Worm (Caenorhabditis elegans) whole organism, L2 larva: Measurements from ENCODE around the gene lect-2.

Source experiments
- C34F6.9 ChIP-seq: fragments of 150-350 bp; optimal IDR thresholded peaks from 2 replicates; lab custom pipeline; 2014; ENCODE audit warnings: missing biosample characterization, missing genetic modification characterization
- F13H6.1 ChIP-seq: sonication (generic microtip); optimal IDR thresholded peaks from 2 replicates; lab custom pipeline; 2016; ENCODE audit warnings: missing genetic modification characterization, missing compliant biosample characterization
- R02D3.7 ChIP-seq: fragments of 150-350 bp; optimal IDR thresholded peaks from 2 replicates; lab custom pipeline; 2014; ENCODE audit warnings: missing biosample characterization, missing genetic modification characterization
- Y55F3AM.14 ChIP-seq: fragments of 200-800 bp; sonication (Bioruptor generic); optimal IDR thresholded peaks from 2 replicates; lab custom pipeline; 2018; ENCODE audit warnings: mild to moderate bottlenecking, missing genetic modification characterization, missing compliant biosample characterization
- ZK546.5 ChIP-seq: sonication (generic microtip); optimal IDR thresholded peaks from 2 replicates; lab custom pipeline; 2017; ENCODE audit warnings: missing biosample characterization, missing genetic modification characterization
- alr-1 ChIP-seq: fragments of 150-350 bp; optimal IDR thresholded peaks from 2 replicates; lab custom pipeline; 2014; ENCODE audit warnings: missing biosample characterization, missing genetic modification characterization
- aly-2 ChIP-seq: fragments of 150-350 bp; optimal IDR thresholded peaks from 2 replicates; lab custom pipeline; 2014; ENCODE audit warnings: missing biosample characterization, missing genetic modification characterization
- ama-1 ChIP-seq: fragments of 150-350 bp; optimal IDR thresholded peaks from 2 replicates; lab custom pipeline; 2018; ENCODE audit warnings: inconsistent platforms
- crh-2 ChIP-seq: sonication (generic microtip); optimal IDR thresholded peaks from 2 replicates; lab custom pipeline; 2017; ENCODE audit warnings: missing biosample characterization, missing genetic modification characterization
- dmd-4 ChIP-seq: sonication (generic microtip); optimal IDR thresholded peaks from 2 replicates; lab custom pipeline; 2017; ENCODE audit warnings: missing biosample characterization, missing genetic modification characterization
- egl-27 ChIP-seq: sonication (generic microtip); optimal IDR thresholded peaks from 3 replicates; lab custom pipeline; 2017; ENCODE audit warnings: missing biosample characterization, missing genetic modification reagents, missing genetic modification characterization
- elt-1 ChIP-seq: fragments of 150-350 bp; optimal IDR thresholded peaks from 2 replicates; lab custom pipeline; 2014; ENCODE audit warnings: missing biosample characterization, missing genetic modification characterization
- elt-3 ChIP-seq: sonication (generic microtip); optimal IDR thresholded peaks from 2 replicates; lab custom pipeline; 2017; ENCODE audit warnings: missing biosample characterization, missing genetic modification characterization
- fos-1 ChIP-seq: fragments of 150-350 bp; optimal IDR thresholded peaks from 2 replicates; lab custom pipeline; 2014; ENCODE audit warnings: missing biosample characterization, missing genetic modification characterization
- lin-11 ChIP-seq: fragments of 150-350 bp; sonication (generic microtip); optimal IDR thresholded peaks from 2 replicates; lab custom pipeline; 2014; ENCODE audit warnings: missing biosample characterization, missing genetic modification characterization, inconsistent platforms, mixed read lengths
- lin-13 ChIP-seq: fragments of 150-350 bp; optimal IDR thresholded peaks from 2 replicates; lab custom pipeline; 2014; ENCODE audit warnings: missing biosample characterization, missing genetic modification reagents, missing genetic modification characterization
- lin-39 ChIP-seq: fragments of 150-350 bp; optimal IDR thresholded peaks from 2 replicates; lab custom pipeline; 2014; ENCODE audit warnings: missing biosample characterization, missing genetic modification reagents, missing genetic modification characterization
- lsy-2 ChIP-seq, 2 experiments: fragments of 150-350 bp in 1 of 2; sonication (generic microtip) in 1 of 2; optimal IDR thresholded peaks; 2 replicates each; lab custom pipeline; 2014 to 2017; ENCODE audit warnings: missing biosample characterization in 2 of 2, missing genetic modification characterization in 2 of 2
- mab-5 ChIP-seq: fragments of 150-350 bp; optimal IDR thresholded peaks from 2 replicates; lab custom pipeline; 2014; ENCODE audit warnings: missing biosample characterization, missing genetic modification characterization
- mbf-1 ChIP-seq: sonication (generic microtip); optimal IDR thresholded peaks from 2 replicates; lab custom pipeline; 2017; ENCODE audit warnings: missing biosample characterization, missing genetic modification characterization
- mdl-1 ChIP-seq, 2 experiments: fragments of 150-350 bp in 1 of 2; sonication (generic microtip) in 1 of 2; optimal IDR thresholded peaks; 2 replicates each; lab custom pipeline; 2017; ENCODE audit warnings: missing biosample characterization in 2 of 2, missing genetic modification characterization in 2 of 2
- nhr-10 ChIP-seq: sonication (generic microtip); optimal IDR thresholded peaks from 2 replicates; lab custom pipeline; 2017; ENCODE audit warnings: missing biosample characterization, missing genetic modification characterization
- nhr-11 ChIP-seq: fragments of 150-350 bp; optimal IDR thresholded peaks from 2 replicates; lab custom pipeline; 2014; ENCODE audit warnings: missing biosample characterization, missing genetic modification characterization
- nhr-129 ChIP-seq: fragments of 150-350 bp; optimal IDR thresholded peaks from 2 replicates; lab custom pipeline; 2014; ENCODE audit warnings: missing biosample characterization, missing genetic modification characterization
- nhr-21 ChIP-seq: fragments of 150-350 bp; optimal IDR thresholded peaks from 2 replicates; lab custom pipeline; 2014; ENCODE audit warnings: missing biosample characterization, missing genetic modification characterization
- nhr-23 ChIP-seq: fragments of 150-350 bp; optimal IDR thresholded peaks from 2 replicates; lab custom pipeline; 2014; ENCODE audit warnings: missing biosample characterization, missing genetic modification reagents, missing genetic modification characterization
- nhr-237 ChIP-seq: fragments of 150-350 bp; optimal IDR thresholded peaks from 2 replicates; lab custom pipeline; 2014; ENCODE audit warnings: missing biosample characterization, missing genetic modification characterization
- nhr-25 ChIP-seq: fragments of 150-350 bp; sonication (generic microtip); optimal IDR thresholded peaks from 3 replicates; lab custom pipeline; 2014; ENCODE audit warnings: missing biosample characterization, missing genetic modification characterization
- nhr-6 ChIP-seq: fragments of 150-350 bp; optimal IDR thresholded peaks from 2 replicates; lab custom pipeline; 2014; ENCODE audit warnings: missing biosample characterization, missing genetic modification characterization
- peb-1 ChIP-seq: fragments of 150-350 bp; optimal IDR thresholded peaks from 2 replicates; lab custom pipeline; 2014; ENCODE audit warnings: missing biosample characterization, missing genetic modification characterization
- sem-4 ChIP-seq: fragments of 150-350 bp; optimal IDR thresholded peaks from 2 replicates; lab custom pipeline; 2014; ENCODE audit warnings: missing biosample characterization, missing genetic modification reagents, missing genetic modification characterization
- sma-3 ChIP-seq: sonication (generic microtip); optimal IDR thresholded peaks from 2 replicates; lab custom pipeline; 2016; ENCODE audit warnings: missing genetic modification reagents, missing genetic modification characterization, missing compliant biosample characterization
- snpc-4 ChIP-seq: fragments of 150-350 bp; optimal IDR thresholded peaks from 2 replicates; lab custom pipeline; 2014; ENCODE audit warnings: missing biosample characterization, missing genetic modification characterization
- ztf-4 ChIP-seq: fragments of 150-350 bp; optimal IDR thresholded peaks from 2 replicates; lab custom pipeline; 2014; ENCODE audit warnings: missing biosample characterization, missing genetic modification characterization

Gene lect-2

ce11 chrII:5785504-5785903 is 5.0 kb upstream of the lect-2 start:
- TF ChIP-seq lsy-2 (tag; optimal IDR thresholded peaks at IDR 0.05; lab: Kevin White, UChicago) (no peak), nhr-21 (tag; lab: Kevin White, UChicago) (no peak), aly-2 (no peak), ztf-4 (tag; lab: Kevin White, UChicago) (no peak), ZK546.5 (no peak), sma-3 (GFP tag; lab: Kevin White, UChicago) (no peak), peb-1 (tag; lab: Kevin White, UChicago) (no peak), nhr-237 (tag; lab: Kevin White, UChicago) (no peak), lin-13 (GFP tag; lab: Kevin White, UChicago) (no peak)
- TF ChIP-seq, all 48 proteins: peak for 0

- TF ChIP-seq R02D3.7 (tag; lab: Kevin White, UChicago) (no peak), F13H6.1 (no peak), snpc-4 (no peak), nhr-6 (tag; lab: Kevin White, UChicago) (no peak), nhr-129 (tag; lab: Kevin White, UChicago) (no peak), nhr-25 (no peak), lsy-2 (tag; optimal IDR thresholded peaks at IDR 0.05; lab: Kevin White, UChicago) (no peak), nhr-237 (tag; lab: Kevin White, UChicago) (no peak), fos-1 (tag; lab: Kevin White, UChicago) (no peak), alr-1 (tag; lab: Kevin White, UChicago) (no peak), mab-5 (no peak)
These were observed 1.7 kb upstream of the lect-2 start, which contains the start of gene K05F1.13 for ce11 chrII:5788815-5789214. Gene K05F1.13, plus strand, starts transcription at chrII:5789115.

ce11 chrII:5792490-5792889 is 2.0 kb downstream of the lect-2 start, which contains the start of gene K05F1.14:
Gene K05F1.14, minus strand, starts transcription at chrII:5792590.
- no peak for TF ChIP-seq fos-1 (tag; lab: Kevin White, UChicago)
- no peak for TF ChIP-seq C34F6.9
- TF ChIP-seq lin-11 (tag; lab: Kevin White, UChicago) = no peak
- TF ChIP-seq crh-2 (tag; lab: Kevin White, UChicago) = no peak
- TF ChIP-seq alr-1 (tag; lab: Kevin White, UChicago) = no peak
- TF ChIP-seq lin-39 (tag; lab: Kevin White, UChicago) = no peak
- TF ChIP-seq dmd-4 (tag; lab: Kevin White, UChicago) = no peak
- no peak for TF ChIP-seq mab-5
- TF ChIP-seq nhr-237 (tag; lab: Kevin White, UChicago) = no peak
- no peak for TF ChIP-seq aly-2
- TF ChIP-seq nhr-11 (tag; lab: Kevin White, UChicago) = no peak
- TF ChIP-seq F13H6.1 = no peak
- TF ChIP-seq egl-27 (tag; lab: Kevin White, UChicago) = no peak
- TF ChIP-seq ama-1 (lab: Kevin White, UChicago) = no peak
- TF ChIP-seq sem-4 (tag; lab: Kevin White, UChicago) = no peak
- TF ChIP-seq ztf-4 (tag; lab: Kevin White, UChicago) = no peak

- TF ChIP-seq aly-2 = no peak
- no peak for TF ChIP-seq sma-3 (GFP tag; lab: Kevin White, UChicago)
- no peak for TF ChIP-seq lin-39 (tag; lab: Kevin White, UChicago)
- TF ChIP-seq nhr-21 (tag; lab: Kevin White, UChicago) = no peak
- TF ChIP-seq nhr-25 = no peak
- TF ChIP-seq mdl-1 (tag; optimal IDR thresholded peaks at IDR 0.05; lab: Kevin White, UChicago) = no peak
- no peak for TF ChIP-seq elt-3
- no peak for TF ChIP-seq nhr-10
- TF ChIP-seq crh-2 (tag; lab: Kevin White, UChicago) = no peak
- no peak for TF ChIP-seq elt-1 (tag; lab: Kevin White, UChicago)
- TF ChIP-seq mbf-1 (tag; lab: Kevin White, UChicago) = no peak
- TF ChIP-seq alr-1 (tag; lab: Kevin White, UChicago) = no peak
- TF ChIP-seq mab-5 = no peak
- TF ChIP-seq ZK546.5 = no peak
- no peak for TF ChIP-seq lin-13 (GFP tag; lab: Kevin White, UChicago)
- TF ChIP-seq nhr-23 (tag; lab: Kevin White, UChicago) = no peak
- TF ChIP-seq nhr-11 (tag; lab: Kevin White, UChicago) = no peak
- no peak for TF ChIP-seq Y55F3AM.14
- no peak for TF ChIP-seq snpc-4
- TF ChIP-seq ama-1 (lab: Kevin White, UChicago) = no peak
These were observed 3.7 kb downstream of the lect-2 start, which contains the start of gene acdh-8 for ce11 chrII:5794195-5794594. Gene acdh-8, plus strand, starts transcription at chrII:5794495.
